Fruit fly (Drosophila melanogaster): Measurements from ENCODE around the gene CG14742.

DNA sequence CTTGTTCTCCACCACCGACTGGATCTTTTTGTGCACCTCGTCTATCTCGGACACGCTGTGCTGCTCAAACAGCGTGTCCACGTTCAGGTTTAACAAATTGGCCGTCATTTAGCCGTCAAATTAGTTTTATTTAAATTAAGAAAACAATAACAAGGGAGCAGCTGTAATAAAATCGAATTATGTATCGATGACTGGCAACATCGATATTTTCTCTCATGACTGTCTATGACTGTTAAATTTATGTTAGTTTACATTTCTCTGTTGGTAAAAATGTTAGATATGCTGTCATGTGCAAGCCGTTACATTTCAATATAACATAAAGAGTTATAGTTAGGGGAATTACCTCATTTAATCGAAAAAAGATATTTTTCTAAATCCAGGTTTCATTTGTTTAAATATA, 5.2 kb downstream of the CG14742 start, which contains the start of gene Cog1:
- TF ChIP-seq CG9139 (GFP tag; optimal IDR thresholded peaks at IDR 0.05), result no peak
- TF ChIP-seq cyc (GFP tag; optimal IDR thresholded peaks at IDR 0.05), result no peak
- no peak for TF ChIP-seq CG6854 (GFP tag; optimal IDR thresholded peaks at IDR 0.05)
- TF ChIP-seq eg (GFP tag; IDR thresholded peaks at IDR 0.05), result no peak
- TF ChIP-seq CG16779 (tag; optimal IDR thresholded peaks at IDR 0.05), result no peak
